Worm (Caenorhabditis elegans): ENCODE results near the gene F38B2.6.

F38B2.6 gene

ce11 chrX:11262319-11263074, 18.6 kb downstream of the F38B2.6 start, which contains the start of gene C03A3.2 (continued):
- no peak for TF ChIP-seq unc-62 (GFP tag; optimal IDR thresholded peaks at IDR 0.05)
- TF ChIP-seq ceh-82 (tag; optimal IDR thresholded peaks at IDR 0.05), result no peak
- TF ChIP-seq fkh-10 (GFP tag; optimal IDR thresholded peaks at IDR 0.05), result peak; percentile 17
- peak; percentile 78 for TF ChIP-seq lin-15B (tag; optimal IDR thresholded peaks at IDR 0.05)
- peak; percentile 42 for TF ChIP-seq elt-1 (tag; optimal IDR thresholded peaks at IDR 0.05)
- no peak for TF ChIP-seq fos-1 (tag; optimal IDR thresholded peaks at IDR 0.05)
- TF ChIP-seq pqm-1 (tag; optimal IDR thresholded peaks at IDR 0.05), result peak; percentile 85
- peak; percentile 83 for TF ChIP-seq nhr-25 (tag; optimal IDR thresholded peaks at IDR 0.05)

ce11 chrX:11257071-11257470, 24.0 kb downstream of the F38B2.6 start, which contains the start of gene C03A3.1:
Gene C03A3.1, plus strand, starts transcription at chrX:11257361.
- no peak for TF ChIP-seq aly-2 (tag; optimal IDR thresholded peaks at IDR 0.05)
- TF ChIP-seq snpc-4 (tag; optimal IDR thresholded peaks at IDR 0.05), result no peak
- no peak for TF ChIP-seq ama-1 (optimal IDR thresholded peaks at IDR 0.05)
- TF ChIP-seq pqm-1 (tag; optimal IDR thresholded peaks at IDR 0.05), result no peak
- TF ChIP-seq lin-15B (tag; optimal IDR thresholded peaks at IDR 0.05), result peak; percentile 21
- no peak for TF ChIP-seq ceh-16 (tag; optimal IDR thresholded peaks at IDR 0.05)
- TF ChIP-seq lin-39 (tag; optimal IDR thresholded peaks at IDR 0.05), result peak; percentile 83
- no peak for TF ChIP-seq tbx-2 (tag; optimal IDR thresholded peaks at IDR 0.05)
- TF ChIP-seq nhr-28 (tag; optimal IDR thresholded peaks at IDR 0.05), result no peak
- TF ChIP-seq elt-1 (tag; optimal IDR thresholded peaks at IDR 0.05), result no peak
- no peak for TF ChIP-seq ceh-9 (tag; optimal IDR thresholded peaks at IDR 0.05)
- TF ChIP-seq nhr-43 (tag; optimal IDR thresholded peaks at IDR 0.05; ENCODE audit: poor library complexity, severe bottlenecking), result no peak
- peak; percentile 39 for TF ChIP-seq hmg-11 (tag; optimal IDR thresholded peaks at IDR 0.05)
- TF ChIP-seq nhr-237 (tag; optimal IDR thresholded peaks at IDR 0.05), result no peak
- TF ChIP-seq nhr-25 (tag; optimal IDR thresholded peaks at IDR 0.05), result no peak
- no peak for TF ChIP-seq nhr-12 (tag; optimal IDR thresholded peaks at IDR 0.05)
- no peak for TF ChIP-seq daf-12 (tag; optimal IDR thresholded peaks at IDR 0.05)
- no peak for TF ChIP-seq ceh-28 (tag; optimal IDR thresholded peaks at IDR 0.05)
- no peak for TF ChIP-seq nhr-67 (tag; optimal IDR thresholded peaks at IDR 0.05)
- TF ChIP-seq egl-5 (tag; optimal IDR thresholded peaks at IDR 0.05), result no peak
- no peak for TF ChIP-seq ZK546.5 (tag; optimal IDR thresholded peaks at IDR 0.05)
- no peak for TF ChIP-seq nhr-76 (tag; optimal IDR thresholded peaks at IDR 0.05)
- TF ChIP-seq jun-1 (tag; optimal IDR thresholded peaks at IDR 0.05), result no peak
- TF ChIP-seq lsy-12 (tag; optimal IDR thresholded peaks at IDR 0.05), result no peak
- no peak for TF ChIP-seq pha-4 (tag; optimal IDR thresholded peaks at IDR 0.05)
- TF ChIP-seq mdl-1 (tag; optimal IDR thresholded peaks at IDR 0.05), result no peak
- no peak for TF ChIP-seq nhr-77 (tag; optimal IDR thresholded peaks at IDR 0.05)
- no peak for TF ChIP-seq ztf-4 (tag; optimal IDR thresholded peaks at IDR 0.05)
- peak; percentile 44 for TF ChIP-seq nfya-1 (tag; optimal IDR thresholded peaks at IDR 0.05; ENCODE audit: insufficient read depth)
- TF ChIP-seq mml-1 (tag; optimal IDR thresholded peaks at IDR 0.05), result no peak

ce11 chrX:11252429-11252828, 28.6 kb downstream of the F38B2.6 start:
- TF ChIP-seq pha-4 (tag; optimal IDR thresholded peaks at IDR 0.05) (peak; percentile 31), hmg-11 (tag; optimal IDR thresholded peaks at IDR 0.05) (peak; percentile 68), ceh-16 (tag; optimal IDR thresholded peaks at IDR 0.05) (no peak), lin-39 (tag; optimal IDR thresholded peaks at IDR 0.05) (peak; percentile 79), snpc-4 (tag; optimal IDR thresholded peaks at IDR 0.05) (no peak), fkh-10 (GFP tag; optimal IDR thresholded peaks at IDR 0.05) (no peak), nhr-237 (tag; optimal IDR thresholded peaks at IDR 0.05) (no peak), aly-2 (tag; optimal IDR thresholded peaks at IDR 0.05) (no peak), ceh-28 (tag; optimal IDR thresholded peaks at IDR 0.05) (no peak), nhr-25 (tag; optimal IDR thresholded peaks at IDR 0.05) (peak; percentile 43), R02D3.7 (tag; optimal IDR thresholded peaks at IDR 0.05) (no peak), pqm-1 (tag; optimal IDR thresholded peaks at IDR 0.05) (peak; percentile 51), mml-1 (tag; optimal IDR thresholded peaks at IDR 0.05) (no peak), nhr-67 (tag; optimal IDR thresholded peaks at IDR 0.05) (no peak), zag-1 (tag; optimal IDR thresholded peaks at IDR 0.05) (no peak), fos-1 (tag; optimal IDR thresholded peaks at IDR 0.05) (no peak), ztf-11 (tag; optimal IDR thresholded peaks at IDR 0.05) (no peak), ama-1 (optimal IDR thresholded peaks at IDR 0.05) (no peak), elt-2 (tag; optimal IDR thresholded peaks at IDR 0.05) (peak; percentile 26), skn-1 (tag; optimal IDR thresholded peaks at IDR 0.05) (no peak), egl-5 (tag; optimal IDR thresholded peaks at IDR 0.05) (no peak), nfya-1 (tag; optimal IDR thresholded peaks at IDR 0.05; ENCODE audit: insufficient read depth) (peak; percentile 57), jun-1 (tag; optimal IDR thresholded peaks at IDR 0.05) (no peak), nhr-43 (tag; optimal IDR thresholded peaks at IDR 0.05; ENCODE audit: poor library complexity, severe bottlenecking) (peak; percentile 70), daf-12 (tag; optimal IDR thresholded peaks at IDR 0.05) (no peak), tbx-2 (tag; optimal IDR thresholded peaks at IDR 0.05) (peak; percentile 27), elt-3 (tag; optimal IDR thresholded peaks at IDR 0.05) (no peak), ceh-82 (tag; optimal IDR thresholded peaks at IDR 0.05) (no peak)
